Fruit fly (Drosophila melanogaster) whole organism, embryonic: ENCODE results near the gene CG42847.
A peak's percentile ranks its signal among the peaks of the same experiment; 100 is the strongest.

ENCODE experiments used
- C15 ChIP-seq: fragments of 200-800 bp; sonication (Bioruptor generic); IDR thresholded peaks from 3 replicates; pipeline ENCODE4 v1.3.6; 2022; ENCODE audit warnings: missing biosample characterization, missing genetic modification characterization
- CG10267 ChIP-seq: fragments of 200-800 bp; sonication (Bioruptor generic); optimal IDR thresholded peaks from 2 replicates; lab custom pipeline; 2018; ENCODE audit warnings: missing biosample characterization, mild to moderate bottlenecking, missing genetic modification characterization, moderate library complexity
- CG10274 ChIP-seq: fragments of 200-800 bp; sonication (Bioruptor generic); optimal IDR thresholded peaks from 3 replicates; lab custom pipeline; 2017; ENCODE audit warnings: missing biosample characterization, mild to moderate bottlenecking, missing genetic modification characterization
- CG11398 ChIP-seq: fragments of 200-800 bp; sonication (Bioruptor generic); optimal IDR thresholded peaks from 2 replicates; lab custom pipeline; 2016; ENCODE audit warnings: missing biosample characterization, missing genetic modification characterization
- CG12236 ChIP-seq: fragments of 200-800 bp; sonication (Bioruptor generic); optimal IDR thresholded peaks from 2 replicates; lab custom pipeline; 2016; ENCODE audit warnings: missing biosample characterization, missing genetic modification characterization
- CG14710 ChIP-seq: fragments of 200-800 bp; sonication (Bioruptor generic); optimal IDR thresholded peaks from 3 replicates; lab custom pipeline; 2019; ENCODE audit warnings: missing biosample characterization, mild to moderate bottlenecking, missing genetic modification characterization, moderate library complexity
- CG16863 ChIP-seq: fragments of 200-800 bp; sonication (Bioruptor generic); optimal IDR thresholded peaks from 3 replicates; lab custom pipeline; 2016; ENCODE audit warnings: missing biosample characterization, missing genetic modification characterization
- CG17359 ChIP-seq: fragments of 200-800 bp; sonication (Bioruptor generic); optimal IDR thresholded peaks from 3 replicates; lab custom pipeline; 2018; ENCODE audit warnings: missing biosample characterization, mild to moderate bottlenecking, missing genetic modification characterization, moderate library complexity
- CG17568 ChIP-seq: fragments of 200-800 bp; sonication (Bioruptor generic); optimal IDR thresholded peaks from 2 replicates; lab custom pipeline; 2018; ENCODE audit warnings: missing biosample characterization, mild to moderate bottlenecking, missing genetic modification characterization, moderate library complexity
- CG18011 ChIP-seq: fragments of 200-800 bp; sonication (Bioruptor generic); optimal IDR thresholded peaks from 2 replicates; lab custom pipeline; 2017; ENCODE audit warnings: missing biosample characterization, missing genetic modification characterization, mild to moderate bottlenecking, moderate library complexity, missing genotype
- CG18619 ChIP-seq: fragments of 200-800 bp; sonication (Bioruptor generic); optimal IDR thresholded peaks from 3 replicates; lab custom pipeline; 2017; ENCODE audit warnings: missing biosample characterization, mild to moderate bottlenecking, missing genetic modification characterization
- CG4328 ChIP-seq: fragments of 200-800 bp; sonication (Bioruptor generic); optimal IDR thresholded peaks from 3 replicates; lab custom pipeline; 2017; ENCODE audit warnings: missing biosample characterization, missing genetic modification reagents, missing genetic modification characterization
- CG5245 ChIP-seq: fragments of 200-800 bp; sonication (Bioruptor generic); optimal IDR thresholded peaks from 3 replicates; lab custom pipeline; 2016; ENCODE audit warnings: missing biosample characterization, missing genetic modification characterization
- CG6813 ChIP-seq: fragments of 200-800 bp; sonication (Bioruptor generic); optimal IDR thresholded peaks from 2 replicates; lab custom pipeline; 2017; ENCODE audit warnings: missing biosample characterization, missing genetic modification characterization, mild to moderate bottlenecking, moderate library complexity, missing genetic modification reagents
- Camta ChIP-seq: fragments of 200-800 bp; sonication (Bioruptor generic); optimal IDR thresholded peaks from 2 replicates; lab custom pipeline; 2016; ENCODE audit warnings: missing biosample characterization, missing genetic modification characterization
- Dbx ChIP-seq: fragments of 200-800 bp; sonication (Bioruptor generic); IDR thresholded peaks from 3 replicates; pipeline ENCODE4 v1.3.6; 2022; ENCODE audit warnings: missing biosample characterization, missing genetic modification characterization
- Dfd ChIP-seq, 2 experiments: fragments of >200 bp; optimal IDR thresholded peaks; 2 replicates each; lab custom pipeline; 2017; ENCODE audit warnings: missing biosample characterization in 2 of 2, missing genetic modification characterization in 2 of 2
- Dip2 ChIP-seq: fragments of 200-800 bp; sonication (Bioruptor generic); IDR thresholded peaks from 2 replicates; pipeline ENCODE4 v1.3.6; 2022; ENCODE audit warnings: missing biosample characterization, missing genetic modification characterization
- Fer1 ChIP-seq: fragments of 200-800 bp; sonication (Bioruptor generic); optimal IDR thresholded peaks from 2 replicates; lab custom pipeline; 2017; ENCODE audit warnings: missing biosample characterization, mild to moderate bottlenecking, missing genetic modification characterization
- Fer3 ChIP-seq: fragments of 200-800 bp; sonication (Bioruptor generic); optimal IDR thresholded peaks from 2 replicates; lab custom pipeline; 2018; ENCODE audit warnings: missing biosample characterization, mild to moderate bottlenecking, missing genetic modification characterization, moderate library complexity
- Gsc ChIP-seq: fragments of 200-800 bp; sonication (Bioruptor generic); IDR thresholded peaks from 2 replicates; pipeline ENCODE4 v1.3.6; 2022; ENCODE audit warnings: missing biosample characterization, missing genetic modification characterization
- HLH4C ChIP-seq: fragments of 200-800 bp; sonication (Bioruptor generic); IDR thresholded peaks from 3 replicates; pipeline ENCODE4 v1.3.6; 2022; ENCODE audit warnings: missing biosample characterization, missing genetic modification characterization; ENCODE audit not compliant: partially characterized antibody
- Lpt ChIP-seq: fragments of >200 bp; optimal IDR thresholded peaks from 2 replicates; lab custom pipeline; 2018; ENCODE audit warnings: missing biosample characterization, missing genetic modification characterization
- Sox100B ChIP-seq: fragments of 200-800 bp; sonication (Bioruptor generic); optimal IDR thresholded peaks from 3 replicates; lab custom pipeline; 2018; ENCODE audit warnings: missing biosample characterization, mild to moderate bottlenecking, missing genetic modification characterization
- Sry-β ChIP-seq: fragments of 200-800 bp; sonication (Bioruptor generic); optimal IDR thresholded peaks from 2 replicates; lab custom pipeline; 2018; ENCODE audit warnings: missing biosample characterization, mild to moderate bottlenecking, missing genetic modification characterization, moderate library complexity
- Taf1 ChIP-seq: fragments of 200-800 bp; sonication (Bioruptor generic); IDR thresholded peaks from 2 replicates; pipeline ENCODE4 v1.3.6; 2022; ENCODE audit warnings: missing biosample characterization, missing genetic modification characterization
- corto ChIP-seq: fragments of 200-800 bp; sonication (Bioruptor generic); optimal IDR thresholded peaks from 2 replicates; lab custom pipeline; 2016; ENCODE audit warnings: missing biosample characterization, mild to moderate bottlenecking, missing genetic modification characterization, moderate library complexity
- dmrt11E ChIP-seq: fragments of 200-800 bp; sonication (Bioruptor generic); optimal IDR thresholded peaks from 3 replicates; lab custom pipeline; 2018; ENCODE audit warnings: missing biosample characterization, mild to moderate bottlenecking, missing genetic modification characterization, moderate library complexity
- dpn ChIP-seq, 2 experiments: fragments of 200-800 bp; sonication (Bioruptor generic); optimal IDR thresholded peaks; 3 replicates each; lab custom pipeline; 2016; ENCODE audit warnings: missing biosample characterization in 2 of 2, missing genetic modification characterization in 2 of 2
- eyg ChIP-seq: fragments of 200-800 bp; sonication (Bioruptor generic); optimal IDR thresholded peaks from 3 replicates; lab custom pipeline; 2016; ENCODE audit warnings: missing biosample characterization, missing genetic modification characterization
- fd96Cb ChIP-seq: fragments of 200-800 bp; sonication (Bioruptor generic); optimal IDR thresholded peaks from 2 replicates; lab custom pipeline; 2018; ENCODE audit warnings: missing biosample characterization, mild to moderate bottlenecking, missing genetic modification characterization, moderate library complexity
- gfzf ChIP-seq: fragments of 200-800 bp; sonication (Bioruptor generic); optimal IDR thresholded peaks from 2 replicates; lab custom pipeline; 2016; ENCODE audit warnings: missing biosample characterization, mild to moderate bottlenecking, missing genetic modification characterization, moderate library complexity
- grau ChIP-seq: fragments of 200-800 bp; optimal IDR thresholded peaks from 3 replicates; lab custom pipeline; 2019; ENCODE audit warnings: missing biosample characterization, mild to moderate bottlenecking, missing genetic modification characterization, moderate library complexity
- gt ChIP-seq: fragments of 200-800 bp; sonication (Bioruptor generic); IDR thresholded peaks from 2 replicates; pipeline ENCODE4 v1.3.6; 2022; ENCODE audit warnings: missing biosample characterization, missing genetic modification characterization
- ken ChIP-seq: fragments of 200-800 bp; sonication (Bioruptor generic); IDR thresholded peaks from 3 replicates; pipeline ENCODE4 v1.3.6; 2022; ENCODE audit warnings: missing biosample characterization, missing genetic modification characterization
- klu ChIP-seq: fragments of 200-800 bp; sonication (Bioruptor generic); IDR thresholded peaks from 2 replicates; pipeline ENCODE4 v1.3.6; 2022; ENCODE audit warnings: missing biosample characterization, missing genetic modification characterization
- lov ChIP-seq, 2 experiments: fragments of 200-800 bp in 1 of 2; fragments of >200 bp in 1 of 2; sonication (Bioruptor generic) in 1 of 2; IDR thresholded peaks in 1 of 2; optimal IDR thresholded peaks in 1 of 2; 2 replicates in 1 of 2; 3 replicates in 1 of 2; pipeline versions ENCODE4 v1.3.6 to Lab custom; 2017 to 2022; ENCODE audit warnings: missing biosample characterization in 1 of 2, missing genetic modification characterization in 1 of 2
- nau ChIP-seq: fragments of 200-800 bp; sonication (Bioruptor generic); optimal IDR thresholded peaks from 3 replicates; lab custom pipeline; 2017; ENCODE audit warnings: missing biosample characterization, mild to moderate bottlenecking, missing genetic modification characterization, missing genetic modification reagents
- onecut ChIP-seq: fragments of 200-800 bp; sonication (Bioruptor generic); IDR thresholded peaks from 2 replicates; pipeline ENCODE4 v1.3.6; 2022; ENCODE audit warnings: missing biosample characterization, missing genetic modification characterization
- pan ChIP-seq, 4 experiments: fragments of >200 bp in 3 of 4; fragments of 200-800 bp in 1 of 4; sonication (Bioruptor generic) in 1 of 4; optimal IDR thresholded peaks in 3 of 4; IDR thresholded peaks in 1 of 4; 2 replicates each; pipeline versions ENCODE4 v1.3.6 to Lab custom; 2017 to 2022; ENCODE audit warnings: missing biosample characterization in 2 of 4, missing genetic modification characterization in 2 of 4, mixed read lengths in 1 of 4
- ro ChIP-seq: fragments of 200-800 bp; sonication (Bioruptor generic); IDR thresholded peaks from 2 replicates; pipeline ENCODE4 v1.3.6; 2022; ENCODE audit warnings: missing biosample characterization, missing genetic modification characterization
- run ChIP-seq: fragments of 200-800 bp; sonication (Bioruptor generic); optimal IDR thresholded peaks from 3 replicates; lab custom pipeline; 2018; ENCODE audit warnings: missing biosample characterization, mild to moderate bottlenecking, missing genetic modification characterization
- seq ChIP-seq: fragments of 200-800 bp; sonication (Bioruptor generic); IDR thresholded peaks from 2 replicates; pipeline ENCODE4 v1.3.6; 2022; ENCODE audit warnings: missing biosample characterization, missing genetic modification characterization
- sna ChIP-seq: fragments of 200-800 bp; sonication (Bioruptor generic); IDR thresholded peaks from 2 replicates; pipeline ENCODE4 v1.3.6; 2022; ENCODE audit warnings: missing biosample characterization, missing genetic modification characterization; ENCODE audit not compliant: partially characterized antibody
- tup ChIP-seq: fragments of 200-800 bp; sonication (Bioruptor generic); optimal IDR thresholded peaks from 2 replicates; lab custom pipeline; 2016; ENCODE audit warnings: missing biosample characterization, mild to moderate bottlenecking, missing genetic modification characterization, moderate library complexity
- usp ChIP-seq: fragments of >200 bp; optimal IDR thresholded peaks from 2 replicates; lab custom pipeline; 2017; ENCODE audit warnings: missing biosample characterization, missing genetic modification characterization
- vfl ChIP-seq: fragments of 200-800 bp; sonication (Bioruptor generic); optimal IDR thresholded peaks from 2 replicates; lab custom pipeline; 2016; ENCODE audit warnings: missing biosample characterization, missing genetic modification characterization
- z ChIP-seq: fragments of 200-800 bp; sonication (Bioruptor generic); IDR thresholded peaks from 3 replicates; pipeline ENCODE4 v1.3.6; 2022; ENCODE audit warnings: missing biosample characterization, missing genetic modification characterization

Gene CG42847

dm6 chr2L:9449257-9449972 is 21.7 kb downstream of the CG42847 start (continued):
- TF ChIP-seq HLH4C (GFP tag; lab: Robert Waterston, UW) (peak; percentile 38; the same call in 1 of the 3 replicates), pan (optimal IDR thresholded peaks at IDR 0.05; lab: Kevin White, UChicago) (no peak), pan (GFP tag; optimal IDR thresholded peaks at IDR 0.05 in 1 of 2, IDR thresholded peaks at IDR 0.05 in 1 of 2) (peak in 1 of 2 experiments; percentile 95), Fer3 (peak; percentile 87), CG16863 (GFP tag; lab: Kevin White, UChicago) (peak; percentile 51), Taf1 (GFP tag; lab: Robert Waterston, UW) (peak; percentile 92), seq (peak; percentile 97), gt (GFP tag; lab: Robert Waterston, UW) (peak; percentile 88), eyg (GFP tag; lab: Kevin White, UChicago) (peak; percentile 53), CG4328 (GFP tag; lab: Kevin White, UChicago) (peak; percentile 93), ken (GFP tag; lab: Robert Waterston, UW) (peak; percentile 93), CG18619 (GFP tag; lab: Kevin White, UChicago) (peak; percentile 98), klu (GFP tag; lab: Robert Waterston, UW) (peak; percentile 96; the same call in 1 of the 2 replicates), Sry-β (peak; percentile 64), CG10274 (no peak), CG12236 (GFP tag; lab: Kevin White, UChicago) (peak; percentile 72), vfl (GFP tag; lab: Kevin White, UChicago) (peak; percentile 75), sna (GFP tag; lab: Robert Waterston, UW) (no peak), C15 (GFP tag; lab: Robert Waterston, UW) (peak; percentile 90), CG10267 (tag; lab: Kevin White, UChicago) (peak; percentile 95), Sox100B (peak; percentile 98), Dfd (GFP tag; optimal IDR thresholded peaks at IDR 0.05; lab: Kevin White, UChicago) (no peak), run (tag; lab: Kevin White, UChicago) (peak; percentile 93), Camta (GFP tag; lab: Kevin White, UChicago) (peak; percentile 64), Gsc (no peak; the same call in 1 of the 2 replicates), tup (GFP tag; lab: Kevin White, UChicago) (peak; percentile 66), CG18011 (GFP tag; lab: Kevin White, UChicago) (peak; percentile 73), Dbx (GFP tag; lab: Robert Waterston, UW) (peak; percentile 92), CG17359 (tag; lab: Kevin White, UChicago) (peak; percentile 91), corto (GFP tag; lab: Kevin White, UChicago) (peak; percentile 91), lov (optimal IDR thresholded peaks at IDR 0.05; lab: Kevin White, UChicago) (no peak), lov (GFP tag; IDR thresholded peaks at IDR 0.05; lab: Robert Waterston, UW) (peak; percentile 88), CG5245 (GFP tag; lab: Kevin White, UChicago) (peak; percentile 85), Lpt (no peak), fd96Cb (tag; lab: Kevin White, UChicago) (peak; percentile 97), usp (GFP tag; lab: Kevin White, UChicago) (no peak), CG14710 (tag; lab: Kevin White, UChicago) (peak; percentile 95), CG11398 (peak; percentile 34), dpn (GFP tag; optimal IDR thresholded peaks at IDR 0.05; lab: Kevin White, UChicago) (peak; percentile 89 to 97), gfzf (no peak), Dip2 (GFP tag; lab: Robert Waterston, UW) (peak; percentile 68; the same call in 1 of the 2 replicates), onecut (GFP tag; lab: Robert Waterston, UW) (peak; percentile 90), CG6813 (peak; percentile 92), dmrt11E (tag; lab: Kevin White, UChicago) (peak; percentile 99), CG17568 (GFP tag; lab: Kevin White, UChicago) (peak; percentile 86), Fer1 (peak; percentile 96), ro (GFP tag; lab: Robert Waterston, UW) (peak; percentile 87), z (GFP tag; lab: Robert Waterston, UW) (peak; percentile 95), nau (GFP tag; lab: Kevin White, UChicago) (peak; percentile 84), grau (tag; lab: Kevin White, UChicago) (peak; percentile 95)
